Fruit fly (Drosophila melanogaster) ovary, adult (tissue): ENCODE measurements around the gene Sodq.

Source experiments
- CG17801 ChIP-seq: fragments of 200-800 bp; optimal IDR thresholded peaks from 2 replicates; lab custom pipeline; 2019; ENCODE audit warnings: missing biosample characterization, mild to moderate bottlenecking, missing genetic modification characterization, moderate library complexity; ENCODE audit not compliant: partially characterized antibody

Sodq gene

DNA sequence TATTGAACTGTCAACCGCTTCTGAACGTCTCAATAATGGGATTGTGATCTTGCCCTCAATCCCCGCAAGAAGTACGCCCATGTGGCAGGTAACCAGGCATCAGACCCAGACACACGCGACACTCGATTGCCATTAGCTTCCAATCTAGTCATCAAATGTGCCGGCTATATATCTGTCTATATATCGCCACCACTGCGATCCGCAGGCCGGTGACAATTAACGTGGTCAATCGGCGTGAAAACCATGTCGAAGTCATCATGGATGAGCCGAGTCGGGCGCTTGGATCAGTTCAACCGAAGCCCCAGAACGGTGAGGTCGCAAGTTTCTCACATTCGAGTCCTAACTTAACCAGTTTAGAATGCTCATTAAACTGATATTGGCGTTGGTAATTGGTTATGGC lies at the start of gene Sodq:
Gene Sodq, plus strand, starts transcription at position 301 of the 400 bp plus-strand sequence.
- no peak for TF ChIP-seq CG17801 (GFP tag; lab: Kevin White, UChicago)

DNA sequence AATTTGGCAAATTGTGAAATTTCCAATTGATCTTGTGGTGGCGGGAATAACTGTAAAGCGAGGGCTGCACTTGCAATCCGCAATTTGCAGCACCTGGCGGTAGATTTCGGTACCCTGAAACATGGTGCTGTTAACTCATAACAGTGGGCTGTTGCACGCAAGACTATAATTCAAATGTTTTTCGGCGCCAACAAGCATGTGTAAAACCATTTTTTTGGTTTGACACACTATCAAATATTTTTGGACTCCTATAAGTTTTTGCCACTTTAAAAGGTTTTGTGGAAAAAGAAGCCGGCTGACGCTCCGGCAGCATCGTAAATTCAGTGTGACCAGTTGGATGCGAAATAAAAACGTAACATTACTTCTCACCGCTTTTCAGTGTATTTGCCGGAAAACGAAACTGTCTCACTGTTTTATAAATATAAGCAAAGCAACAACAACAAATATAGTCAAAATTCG lies 44.4 kb upstream of the Sodq start, which contains the start of the genes CG14545 and CG5886:
Gene CG14545, minus strand, starts transcription at position 68 of the 459 bp plus-strand sequence.
Gene CG5886, plus strand, starts transcription at position 409 of the 459 bp plus-strand sequence.
- no peak for TF ChIP-seq CG17801 (GFP tag; lab: Kevin White, UChicago)

DNA sequence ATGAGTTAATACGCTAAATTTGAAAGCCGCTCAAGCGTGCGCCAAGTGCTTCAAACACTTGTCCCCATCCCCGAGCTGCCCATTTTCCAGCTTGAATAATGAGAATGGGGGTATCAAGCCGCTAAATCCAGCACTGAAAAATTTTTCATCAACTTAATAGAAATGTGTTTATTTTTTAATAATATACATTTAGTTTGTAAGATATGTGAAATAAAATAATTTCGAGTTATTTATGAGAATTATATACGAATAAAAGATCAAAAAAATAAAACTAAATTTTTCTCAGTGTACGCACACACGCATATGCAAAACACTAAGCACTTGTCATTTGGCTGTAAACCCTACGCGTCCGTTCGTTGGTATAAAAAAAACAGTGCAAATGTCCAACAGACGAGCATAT lies 40.8 kb upstream of the Sodq start:
- no peak for TF ChIP-seq CG17801 (GFP tag; lab: Kevin White, UChicago)

DNA sequence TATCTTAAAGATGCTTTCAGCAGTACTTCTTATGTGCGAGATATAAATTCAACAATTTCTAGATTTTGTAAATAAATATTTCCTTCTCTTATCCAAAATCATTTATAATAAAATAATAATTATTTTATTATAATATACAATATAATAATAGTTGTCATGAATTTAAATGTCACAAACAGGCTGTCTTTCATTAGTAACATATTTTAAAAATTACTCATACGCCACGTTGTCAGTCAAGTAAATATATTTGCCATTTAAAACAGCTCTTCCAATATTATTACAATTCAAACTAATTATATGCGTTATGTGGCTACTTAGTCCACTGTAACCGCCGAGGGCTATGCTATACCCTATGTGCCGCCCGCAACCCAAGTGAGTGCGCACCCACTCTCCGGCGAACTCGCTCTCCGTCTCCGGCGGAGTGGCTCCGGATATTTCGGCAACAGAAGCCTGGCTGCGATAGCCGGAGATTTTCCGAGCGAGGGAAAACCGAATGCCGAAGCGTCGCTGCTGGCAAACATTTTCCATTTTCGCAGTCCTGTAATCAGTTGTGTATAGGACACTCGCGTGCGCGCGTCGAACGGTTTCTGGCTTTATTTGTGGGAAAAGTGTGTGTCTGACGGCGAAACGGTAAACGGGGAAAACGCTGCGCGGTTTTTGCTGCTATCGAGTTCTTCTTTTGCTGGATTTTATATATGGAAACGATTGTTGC lies 39.9 kb upstream of the Sodq start, which contains the start of gene CG5890:
Gene CG5890, plus strand, starts transcription at position 561 of the 712 bp plus-strand sequence.
- TF ChIP-seq CG17801 (GFP tag; lab: Kevin White, UChicago): no peak

DNA sequence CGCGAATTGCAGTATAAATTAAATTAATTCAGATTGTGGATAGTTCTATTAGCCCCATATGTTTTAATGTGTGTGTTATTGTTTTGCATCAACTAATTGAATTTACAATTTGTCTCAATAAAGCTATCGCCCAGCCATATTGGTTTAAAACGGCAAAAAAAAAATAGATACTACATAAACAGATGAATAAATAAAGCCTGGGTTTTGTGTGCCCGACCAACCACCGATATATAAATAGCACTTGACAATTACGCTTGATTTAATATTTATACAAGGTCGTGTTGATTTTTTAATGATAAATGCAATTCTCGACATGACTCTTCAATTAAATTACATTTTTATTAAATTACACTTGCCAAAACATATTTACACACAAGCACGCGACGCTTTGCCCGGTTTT lies 25.2 kb upstream of the Sodq start:
- TF ChIP-seq CG17801 (GFP tag; lab: Kevin White, UChicago): no peak

DNA sequence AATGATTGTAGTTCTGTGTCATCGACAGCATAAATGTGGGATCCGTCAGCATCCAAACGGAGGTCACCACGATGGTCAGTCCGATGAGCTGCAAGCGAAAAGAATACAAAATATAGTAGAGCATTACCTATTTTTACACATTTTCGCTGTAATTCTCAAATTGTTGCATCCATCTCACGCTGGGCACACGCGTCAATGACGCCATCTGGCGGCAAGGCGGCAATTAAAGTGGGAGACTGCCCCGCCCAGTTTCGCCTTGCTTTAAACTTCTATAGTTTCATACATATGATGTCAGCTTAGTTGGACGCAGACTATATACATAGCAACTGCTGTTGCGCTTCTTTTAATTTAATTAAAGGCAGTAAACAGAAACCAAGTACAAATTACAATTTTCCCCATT lies 19.0 kb upstream of the Sodq start:
- no peak for TF ChIP-seq CG17801 (GFP tag; lab: Kevin White, UChicago)

DNA sequence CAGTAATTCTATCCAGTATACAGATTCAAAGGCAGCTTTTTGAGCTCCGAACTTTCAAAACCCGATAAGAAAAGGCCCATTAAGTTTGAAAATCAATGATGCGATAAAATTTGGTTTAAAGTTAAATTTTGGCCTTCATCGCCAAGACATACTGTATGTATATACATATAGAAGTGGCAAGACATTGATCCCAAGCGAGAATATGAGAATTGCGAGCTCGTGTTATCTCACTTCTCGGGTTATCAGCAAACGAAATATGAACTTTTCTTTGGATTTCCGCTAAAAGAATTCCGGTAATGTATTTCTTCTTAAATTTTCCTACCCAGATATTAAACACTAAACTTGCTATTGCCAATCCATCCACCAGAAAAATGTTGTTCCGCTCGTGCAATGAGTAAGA lies 18.6 kb upstream of the Sodq start:
- no peak for TF ChIP-seq CG17801 (GFP tag; lab: Kevin White, UChicago)

DNA sequence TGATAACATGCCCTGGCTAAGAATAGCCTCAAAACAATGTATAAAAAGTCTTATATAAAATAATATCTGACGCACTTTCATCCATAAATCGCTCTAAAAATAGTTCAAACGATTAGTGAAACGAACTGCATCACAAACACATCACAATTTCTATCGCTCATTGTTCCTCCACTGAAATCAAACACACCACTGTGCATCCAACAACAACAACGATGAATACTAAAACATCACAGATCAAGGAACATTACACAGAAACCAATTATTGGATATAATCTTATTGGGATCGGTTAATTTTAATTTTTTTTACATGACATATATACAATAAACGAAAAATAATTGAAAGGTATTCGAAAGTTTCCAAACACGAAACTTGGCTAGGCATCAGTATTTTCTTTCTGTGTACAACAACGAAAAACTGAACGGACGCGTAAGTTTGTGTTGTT lies 16.3 kb upstream of the Sodq start:
- TF ChIP-seq CG17801 (GFP tag; lab: Kevin White, UChicago): no peak

DNA sequence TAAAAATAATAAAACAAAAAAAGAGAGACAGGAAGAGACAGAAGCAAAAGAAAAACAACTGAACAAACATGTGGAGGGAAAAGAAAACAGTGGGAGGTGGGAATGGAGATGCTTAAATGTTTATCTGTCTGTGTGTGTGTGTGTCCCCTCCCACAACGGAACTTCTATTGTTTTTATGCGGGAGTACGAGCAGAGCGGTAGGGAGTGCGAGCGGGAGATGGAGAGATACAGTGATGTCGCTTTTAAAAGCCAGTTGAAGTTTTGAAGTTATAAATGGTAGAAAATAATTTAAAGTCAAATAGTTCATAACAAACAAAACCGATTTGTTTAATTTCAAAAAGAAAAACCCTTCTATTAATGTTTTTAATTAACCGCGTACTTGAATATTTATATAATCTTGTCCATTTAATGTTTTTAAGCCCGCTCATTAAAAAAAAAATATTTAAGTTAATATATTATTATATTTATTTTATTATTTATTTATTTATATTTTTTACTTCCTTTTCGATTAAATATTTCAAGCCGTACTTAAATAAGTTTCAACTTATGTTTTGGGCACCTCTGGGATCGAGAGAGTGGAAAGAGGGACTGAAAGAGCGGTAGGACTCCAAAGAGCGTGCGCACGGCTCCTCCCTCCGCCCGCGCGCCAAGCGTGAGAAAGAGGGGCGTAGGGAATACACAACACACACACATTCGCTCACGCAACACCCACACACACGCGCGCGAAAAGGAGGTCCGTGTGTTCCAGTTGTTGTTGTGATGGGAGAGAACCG lies 15.2 kb upstream of the Sodq start:
- peak; percentile 4 for TF ChIP-seq CG17801 (GFP tag; lab: Kevin White, UChicago)

DNA sequence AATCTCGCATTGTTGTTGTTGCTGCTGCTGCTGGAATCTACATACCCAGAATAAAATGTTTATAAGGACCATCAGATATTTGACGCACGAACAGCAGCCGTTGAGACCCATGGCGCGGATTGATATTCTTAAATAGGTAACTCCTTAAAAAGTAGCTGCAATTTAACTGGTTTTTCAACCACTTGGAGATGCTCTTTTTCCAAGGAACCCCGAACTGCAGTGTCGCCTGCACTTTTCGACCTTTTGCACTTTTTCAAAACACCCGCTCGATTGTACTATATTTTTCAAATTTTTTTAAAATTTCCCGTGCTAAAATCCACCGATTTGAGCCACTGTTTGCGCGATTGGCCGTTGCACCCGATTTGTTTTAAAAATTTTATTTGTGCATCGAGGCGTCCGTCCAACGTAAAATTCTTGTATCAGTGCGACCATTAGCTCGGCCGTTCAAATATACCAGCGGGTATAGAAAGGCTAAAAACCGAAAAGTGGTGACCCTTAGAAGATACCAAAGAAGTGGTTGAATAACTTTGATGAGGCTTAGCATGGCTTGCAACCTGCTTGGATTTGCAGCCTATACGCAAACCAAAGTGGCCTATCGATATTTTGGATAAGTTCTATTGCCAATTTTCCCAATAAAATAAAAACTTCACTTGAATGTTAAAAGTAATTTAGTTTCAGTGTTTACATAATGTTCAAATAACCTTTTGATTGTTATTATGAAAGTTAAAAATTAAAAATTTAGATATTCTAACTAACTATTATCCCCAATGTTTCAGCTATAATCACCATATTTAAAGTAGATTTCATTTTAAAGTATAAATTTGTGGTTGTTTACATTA lies 14.4 kb upstream of the Sodq start, which contains the start of gene Tsp96F:
Gene Tsp96F, minus strand, starts transcription at position 457 of the 839 bp plus-strand sequence.
- TF ChIP-seq CG17801 (GFP tag; lab: Kevin White, UChicago): no peak

DNA sequence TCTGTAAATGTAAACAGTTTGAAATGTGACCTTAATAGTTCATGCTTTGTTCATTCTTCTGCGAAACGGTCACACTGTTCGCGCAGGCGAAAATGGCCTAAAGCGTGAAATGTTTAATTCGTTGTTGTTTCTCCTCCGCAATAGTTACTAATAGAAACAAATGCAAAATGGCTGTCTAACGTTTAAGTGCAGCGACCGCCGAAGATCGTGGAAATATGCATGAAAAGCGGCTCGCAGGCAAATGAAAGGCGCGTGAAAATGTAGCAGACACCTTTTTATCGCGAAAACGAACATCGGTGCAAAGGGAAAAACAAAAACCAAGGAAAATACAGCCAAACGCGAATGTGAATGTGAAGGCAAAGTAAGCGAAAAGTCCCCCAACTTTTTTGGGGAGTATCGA lies 13.7 kb upstream of the Sodq start, which contains the start of gene SppL:
Gene SppL, plus strand, starts transcription at position 70 of the 400 bp plus-strand sequence.
- no peak for TF ChIP-seq CG17801 (GFP tag; lab: Kevin White, UChicago)

DNA sequence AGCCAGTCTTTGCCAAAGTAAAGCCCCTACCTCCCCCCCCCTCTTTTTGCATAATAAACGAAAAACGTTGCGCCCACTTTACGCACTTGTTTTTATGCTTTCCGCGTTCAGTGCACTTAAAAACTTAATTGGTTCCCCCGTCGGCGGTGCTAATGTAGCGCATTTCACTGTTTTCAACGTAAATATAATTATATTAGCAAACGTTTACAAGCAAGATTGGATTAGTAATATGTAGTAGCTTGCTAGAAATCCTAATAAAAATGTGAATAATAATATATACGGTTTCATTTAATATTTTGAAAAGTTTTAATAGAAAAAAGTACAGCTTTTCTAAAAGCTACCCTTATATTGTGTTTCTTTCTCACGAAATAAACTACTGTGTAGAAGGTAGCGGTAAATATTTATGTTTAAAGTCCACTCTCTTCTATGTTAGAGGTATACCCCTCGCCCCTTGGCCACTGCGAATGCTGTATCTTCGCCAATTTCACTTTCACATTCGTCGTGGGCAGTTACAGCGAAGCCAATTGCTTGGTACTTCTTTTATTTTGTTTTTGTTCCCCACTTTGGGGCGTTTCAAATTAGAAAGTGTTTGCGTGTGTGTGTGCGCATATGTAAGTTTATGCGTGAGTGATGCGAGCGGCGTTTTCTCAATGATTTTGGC lies 12.9 kb upstream of the Sodq start:
- TF ChIP-seq CG17801 (GFP tag; lab: Kevin White, UChicago): peak; percentile 61

DNA sequence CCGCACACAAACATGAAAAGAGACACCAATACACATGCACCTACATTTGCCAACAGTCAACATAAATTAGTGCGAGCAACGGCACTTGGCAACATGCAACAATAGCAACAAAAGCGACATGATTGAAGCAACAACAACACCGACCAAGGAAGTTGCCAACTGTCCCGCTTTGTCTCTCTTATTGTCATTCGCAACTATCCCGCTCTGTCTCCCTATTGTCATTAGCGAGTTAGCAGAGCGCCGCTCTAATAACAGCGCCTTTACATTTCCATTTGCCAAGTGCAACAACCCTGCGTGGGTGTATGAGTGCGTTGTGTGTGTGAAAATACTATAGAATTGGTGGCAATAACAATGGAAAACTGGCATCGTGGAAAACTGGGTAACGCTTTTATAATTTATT lies 11.7 kb upstream of the Sodq start:
- no peak for TF ChIP-seq CG17801 (GFP tag; lab: Kevin White, UChicago)

DNA sequence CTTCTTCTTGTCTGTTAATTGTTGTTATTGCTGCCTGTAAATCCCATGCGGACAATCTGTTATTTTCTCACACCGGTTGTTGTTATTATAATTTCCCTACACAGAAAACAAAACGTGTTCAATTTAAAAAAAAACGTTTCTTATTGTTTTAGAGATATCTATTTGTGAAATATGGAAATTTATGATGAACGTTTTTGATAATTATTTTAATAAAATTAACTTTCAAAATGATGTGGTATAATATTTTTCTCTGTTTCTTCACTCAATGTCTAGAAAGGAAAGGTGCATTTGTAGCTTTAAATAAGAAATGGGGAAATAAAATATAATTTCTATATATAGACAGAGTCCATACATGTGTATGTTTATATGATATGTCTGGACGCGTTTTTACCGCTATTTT lies 11.3 kb upstream of the Sodq start:
- TF ChIP-seq CG17801 (GFP tag; lab: Kevin White, UChicago): peak; percentile 21
